In the genomic region with DNA sequence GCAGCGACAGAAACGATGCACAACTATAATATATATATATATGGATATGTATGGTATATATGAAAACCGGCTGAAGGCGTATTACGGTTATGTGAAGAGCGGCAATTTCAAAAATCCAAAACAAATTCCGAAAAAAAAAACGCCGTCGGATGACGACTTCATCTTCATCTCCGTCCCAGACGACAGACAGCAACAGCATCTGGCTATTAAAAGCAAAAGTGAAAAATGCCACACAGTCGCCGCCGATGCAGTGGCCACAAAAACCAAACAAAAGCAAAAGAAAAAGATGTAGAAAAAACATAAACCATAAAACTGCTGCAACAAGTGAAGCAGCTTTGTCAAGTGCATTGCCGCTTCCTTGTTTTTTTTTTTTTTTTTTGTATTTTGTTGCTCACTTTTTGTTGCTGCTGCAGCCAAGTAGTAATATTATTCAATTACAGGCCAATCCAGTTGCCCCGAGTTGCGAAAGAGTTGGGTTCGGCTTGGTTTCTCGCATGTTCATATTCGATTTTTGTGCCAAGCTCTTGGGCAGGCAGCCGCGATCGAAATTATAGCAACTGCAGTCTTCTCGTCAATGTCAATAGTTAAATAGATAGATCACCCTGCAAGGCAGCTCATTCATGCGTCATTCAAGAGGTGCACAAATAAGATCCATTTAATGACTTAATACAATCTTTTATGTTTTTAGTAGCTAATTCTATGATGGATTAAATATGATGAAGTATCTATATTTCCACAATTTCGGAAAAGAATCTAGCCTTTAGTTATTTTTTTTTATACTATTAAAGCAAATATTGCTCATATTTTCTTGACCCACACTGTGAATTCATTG, we compare ENCODE assay signal across 3 fruit fly cellular contexts.
TF ChIP-seq lines count a peak whose summit lies in the region.

No protein-coding gene starts in this region.

- TF ChIP-seq CTCF in whole organism, embryonic (GFP tag; optimal IDR thresholded peaks at IDR 0.05; lab: Kevin White, UChicago) = no peak

TF ChIP-seq in whole organism, embryonic, 481 proteins besides CTCF, POLR2A, EP300 and RAD21 (continues in another document):
- TF ChIP-seq CG17186 (GFP tag; optimal IDR thresholded peaks at IDR 0.05; lab: Kevin White, UChicago) (no peak), Ssrp (tag; optimal IDR thresholded peaks at IDR 0.05; lab: Kevin White, UChicago) (peak; percentile 30), nerfin-2 (GFP tag; IDR thresholded peaks at IDR 0.05; lab: Robert Waterston, UW; ENCODE audit: partially characterized antibody) (no peak), CG18262 (tag; optimal IDR thresholded peaks at IDR 0.05; lab: Kevin White, UChicago) (no peak), br (optimal IDR thresholded peaks at IDR 0.05; lab: Kevin White, UChicago) (no peak), Usf (GFP tag; optimal IDR thresholded peaks at IDR 0.05; lab: Kevin White, UChicago) (no peak), CG3407 (GFP tag; optimal IDR thresholded peaks at IDR 0.05; lab: Kevin White, UChicago) (no peak), caup (GFP tag; optimal IDR thresholded peaks at IDR 0.05; lab: Kevin White, UChicago; ENCODE audit: severe bottlenecking) (no peak), CG30403 (GFP tag; optimal IDR thresholded peaks at IDR 0.05; lab: Kevin White, UChicago) (peak; percentile 15), CG12155 (GFP tag; optimal IDR thresholded peaks at IDR 0.05; lab: Kevin White, UChicago) (no peak), CG32767 (GFP tag; IDR thresholded peaks at IDR 0.05; lab: Robert Waterston, UW) (no peak), unpg (GFP tag; optimal IDR thresholded peaks at IDR 0.05; lab: Kevin White, UChicago) (peak; percentile 23), CG31365 (tag; optimal IDR thresholded peaks at IDR 0.05; lab: Kevin White, UChicago) (no peak), abd-A (tag; optimal IDR thresholded peaks at IDR 0.05; lab: Kevin White, UChicago) (no peak), phol (tag; optimal IDR thresholded peaks at IDR 0.05; lab: Kevin White, UChicago) (peak; percentile 41), CG1602 (GFP tag; optimal IDR thresholded peaks at IDR 0.05; lab: Kevin White, UChicago) (no peak), CG1832 (GFP tag; optimal IDR thresholded peaks at IDR 0.05; lab: Kevin White, UChicago) (no peak), CG5245 (GFP tag; optimal IDR thresholded peaks at IDR 0.05; lab: Kevin White, UChicago) (no peak), Blimp-1 (GFP tag; optimal IDR thresholded peaks at IDR 0.05; lab: Kevin White, UChicago) (peak; percentile 92), MTF-1 (GFP tag; optimal IDR thresholded peaks at IDR 0.05; lab: Kevin White, UChicago; ENCODE audit: borderline replicate concordance) (no peak), CHES-1-like (GFP tag; optimal IDR thresholded peaks at IDR 0.05; lab: Kevin White, UChicago) (no peak), CG10431 (GFP tag; optimal IDR thresholded peaks at IDR 0.05; lab: Kevin White, UChicago) (no peak), ro (GFP tag; IDR thresholded peaks at IDR 0.05; lab: Robert Waterston, UW) (no peak), CG31388 (GFP tag; optimal IDR thresholded peaks at IDR 0.05; lab: Kevin White, UChicago) (peak; percentile 3), Six4 (GFP tag; optimal IDR thresholded peaks at IDR 0.05; lab: Kevin White, UChicago) (no peak), NC2β (GFP tag; optimal IDR thresholded peaks at IDR 0.05; lab: Kevin White, UChicago) (no peak), CG11456 (GFP tag; IDR thresholded peaks at IDR 0.05; lab: Robert Waterston, UW) (no peak)

TF ChIP-seq in whole organism, prepupa, 60 proteins besides CTCF, POLR2A, EP300 and RAD21 (continues in another document):
- TF ChIP-seq net (GFP tag; optimal IDR thresholded peaks at IDR 0.05; lab: Kevin White, UChicago) (peak; percentile 38), CG4318 (GFP tag; optimal IDR thresholded peaks at IDR 0.05; lab: Kevin White, UChicago) (peak; percentile 29), CG3032 (tag; optimal IDR thresholded peaks at IDR 0.05; lab: Kevin White, UChicago) (no peak), Ets21C (GFP tag; optimal IDR thresholded peaks at IDR 0.05; lab: Kevin White, UChicago) (no peak), achi (GFP tag; optimal IDR thresholded peaks at IDR 0.05; lab: Kevin White, UChicago) (peak; percentile 40), topi (GFP tag; optimal IDR thresholded peaks at IDR 0.05; lab: Kevin White, UChicago) (no peak), fd85E (GFP tag; optimal IDR thresholded peaks at IDR 0.05; lab: Kevin White, UChicago) (no peak), cyc (GFP tag; optimal IDR thresholded peaks at IDR 0.05; lab: Kevin White, UChicago) (no peak), Gug (GFP tag; IDR thresholded peaks at IDR 0.05; lab: Robert Waterston, UW) (no peak), Hr39 (GFP tag; optimal IDR thresholded peaks at IDR 0.05; lab: Kevin White, UChicago) (no peak), CG1621 (tag; optimal IDR thresholded peaks at IDR 0.05; lab: Kevin White, UChicago) (no peak), svp (GFP tag; lab: Kevin White, UChicago) (no peak), CG6854 (GFP tag; optimal IDR thresholded peaks at IDR 0.05; lab: Kevin White, UChicago) (no peak), Eip75B (GFP tag; optimal IDR thresholded peaks at IDR 0.05; lab: Kevin White, UChicago) (peak; percentile 37), dac (GFP tag; optimal IDR thresholded peaks at IDR 0.05; lab: Kevin White, UChicago) (peak; percentile 21), CG11762 (GFP tag; optimal IDR thresholded peaks at IDR 0.05; lab: Kevin White, UChicago; ENCODE audit: insufficient read depth) (no peak), CG16779 (tag; optimal IDR thresholded peaks at IDR 0.05; lab: Kevin White, UChicago) (peak; percentile 52), fd59A (GFP tag; optimal IDR thresholded peaks at IDR 0.05; lab: Kevin White, UChicago) (no peak), CG6163 (GFP tag; IDR thresholded peaks at IDR 0.05; lab: Robert Waterston, UW) (0 out of 3 replicates have a peak, but pooled peaks have one; percentile 36), CG6276 (GFP tag; optimal IDR thresholded peaks at IDR 0.05; lab: Kevin White, UChicago) (peak; percentile 71), esn (GFP tag; optimal IDR thresholded peaks at IDR 0.05; lab: Kevin White, UChicago) (no peak), acj6 (GFP tag; optimal IDR thresholded peaks at IDR 0.05; lab: Kevin White, UChicago) (no peak), CG6792 (GFP tag; optimal IDR thresholded peaks at IDR 0.05; lab: Kevin White, UChicago) (peak; percentile 40), Eip78C (GFP tag; lab: Kevin White, UChicago) (peak; percentile 61), fkh (GFP tag; optimal IDR thresholded peaks at IDR 0.05; lab: Kevin White, UChicago) (no peak), lz (GFP tag; optimal IDR thresholded peaks at IDR 0.05; lab: Kevin White, UChicago) (no peak), CG31627 (GFP tag; optimal IDR thresholded peaks at IDR 0.05; lab: Kevin White, UChicago) (no peak), CG34406 (GFP tag; optimal IDR thresholded peaks at IDR 0.05; lab: Kevin White, UChicago) (peak; percentile 35), Sox15 (GFP tag; optimal IDR thresholded peaks at IDR 0.05; lab: Kevin White, UChicago) (no peak), CG32006 (GFP tag; optimal IDR thresholded peaks at IDR 0.05; lab: Kevin White, UChicago) (peak; percentile 76)

TF ChIP-seq in whole organism, pupa, 21 proteins besides CTCF, POLR2A, EP300 and RAD21:
- peak; percentile 54; the same call in 2 of the 3 replicates for TF ChIP-seq fd96Ca (GFP tag; IDR thresholded peaks at IDR 0.05; lab: Robert Waterston, UW)
- peak; percentile 21 for TF ChIP-seq Pif1A (GFP tag; optimal IDR thresholded peaks at IDR 0.05; lab: Kevin White, UChicago)
- no peak for TF ChIP-seq gl (tag; optimal IDR thresholded peaks at IDR 0.05; lab: Kevin White, UChicago)
- peak; percentile 77 for TF ChIP-seq Ets98B (GFP tag; IDR thresholded peaks at IDR 0.05; lab: Robert Waterston, UW)
- TF ChIP-seq CG14655 (GFP tag; optimal IDR thresholded peaks at IDR 0.05; lab: Kevin White, UChicago) = no peak
- peak; percentile 6 for TF ChIP-seq CG8301 (tag; optimal IDR thresholded peaks at IDR 0.05; lab: Kevin White, UChicago)
- no peak for TF ChIP-seq CG34367 (tag; optimal IDR thresholded peaks at IDR 0.05; lab: Kevin White, UChicago)
- peak; percentile 35 for TF ChIP-seq Pif1B (GFP tag; optimal IDR thresholded peaks at IDR 0.05; lab: Kevin White, UChicago)
- TF ChIP-seq CG12605 (GFP tag; IDR thresholded peaks at IDR 0.05; lab: Robert Waterston, UW) = peak; percentile 22; the same call in 1 of the 2 replicates
- TF ChIP-seq CG32121 (GFP tag; IDR thresholded peaks at IDR 0.05; lab: Robert Waterston, UW) = no peak; the same call in 1 of the 2 replicates
- peak; percentile 79; the same call in 2 of the 3 replicates for TF ChIP-seq CG4496 (GFP tag; IDR thresholded peaks at IDR 0.05; lab: Robert Waterston, UW)
- TF ChIP-seq rn (GFP tag; IDR thresholded peaks at IDR 0.05; lab: Robert Waterston, UW) = no peak
